Fruit fly (Drosophila melanogaster): ENCODE results near the gene Brd8.

The Brd8 gene

DNA sequence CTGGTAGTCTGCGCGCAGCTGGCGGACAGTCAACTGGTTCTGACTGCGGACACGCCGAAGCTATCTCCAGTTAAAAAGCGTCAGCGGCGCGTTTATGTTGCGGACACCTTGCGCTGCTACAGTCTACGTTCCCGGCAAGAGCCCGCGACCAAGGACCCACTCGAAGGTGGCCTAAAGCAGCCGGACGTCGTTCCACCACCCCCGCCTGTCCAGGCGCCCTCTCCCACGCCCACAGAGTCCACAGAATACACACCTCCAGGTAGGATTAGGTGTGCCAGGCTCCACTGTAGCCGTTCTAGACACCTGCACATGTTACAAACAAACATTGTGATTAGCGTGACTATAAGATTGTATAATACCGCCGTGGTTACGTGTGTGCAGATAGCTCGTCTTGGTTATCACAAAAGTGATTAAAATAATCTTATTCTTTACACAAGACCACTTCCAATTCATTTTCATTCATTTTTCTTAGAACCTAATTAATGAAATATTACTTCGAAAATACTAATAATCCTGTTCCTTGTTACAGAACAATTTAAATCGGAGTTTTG lies 7.3 kb downstream of the Brd8 start:
- TF ChIP-seq Hnf4 (GFP tag; optimal IDR thresholded peaks at IDR 0.05), result no peak
- no peak for TF ChIP-seq Mio (GFP tag; optimal IDR thresholded peaks at IDR 0.05)

- no peak for TF ChIP-seq br (GFP tag; optimal IDR thresholded peaks at IDR 0.05)
- TF ChIP-seq foxo (GFP tag; optimal IDR thresholded peaks at IDR 0.05), result no peak
- TF ChIP-seq lola (GFP tag; optimal IDR thresholded peaks at IDR 0.05), result no peak
Observed at dm6 chr3R:29238623-29239022, 15.3 kb downstream of the Brd8 start, which contains the start of gene CG11951. CG11951 (minus strand) TSS chr3R:29238723.

DNA sequence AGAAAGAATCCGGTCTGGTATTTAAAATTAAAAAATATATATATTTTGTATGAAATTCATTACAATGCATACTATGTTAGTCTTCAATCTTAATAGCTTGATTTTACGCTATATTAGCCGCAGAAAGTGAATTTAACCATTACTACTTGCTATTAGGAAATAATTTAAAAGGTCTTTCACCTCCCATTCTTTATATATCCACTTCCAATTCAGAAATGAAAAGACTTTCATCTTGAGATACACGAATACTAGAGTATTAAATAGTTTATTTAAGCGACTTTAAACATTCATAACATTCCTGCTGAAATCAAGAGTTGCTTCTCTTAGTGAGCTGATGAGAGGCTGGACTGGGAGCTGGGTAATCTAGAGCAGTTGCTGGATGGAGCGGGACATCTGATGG lies 21.4 kb downstream of the Brd8 start, which contains the start of gene CG31445:
Gene CG31445, minus strand, starts transcription at position 101 of the 400 bp plus-strand sequence.
- TF ChIP-seq CrebA (GFP tag; optimal IDR thresholded peaks at IDR 0.05; ENCODE audit: borderline replicate concordance) (no peak), woc (GFP tag; optimal IDR thresholded peaks at IDR 0.05) (no peak), Abd-B (GFP tag; optimal IDR thresholded peaks at IDR 0.05) (no peak), pan (optimal IDR thresholded peaks at IDR 0.05) (no peak), Rel (GFP tag; optimal IDR thresholded peaks at IDR 0.05) (no peak), Rel (tag; optimal IDR thresholded peaks at IDR 0.05) (no peak), jim (GFP tag; optimal IDR thresholded peaks at IDR 0.05) (no peak), Sp1 (GFP tag; optimal IDR thresholded peaks at IDR 0.05) (no peak), Mio (GFP tag; optimal IDR thresholded peaks at IDR 0.05) (no peak), h (GFP tag; optimal IDR thresholded peaks at IDR 0.05) (no peak), Jra (GFP tag; optimal IDR thresholded peaks at IDR 0.05) (no peak), psq (GFP tag; optimal IDR thresholded peaks at IDR 0.05) (no peak)

dm6 chr3R:29250272-29251018 lies 27.2 kb downstream of the Brd8 start, which contains the start of gene SP1029:
SP1029 (minus strand) TSS chr3R:29250451.
- no peak for TF ChIP-seq dmrt93B (GFP tag; optimal IDR thresholded peaks at IDR 0.05)
- no peak for TF ChIP-seq Jra (GFP tag; optimal IDR thresholded peaks at IDR 0.05)
- TF ChIP-seq br (GFP tag; optimal IDR thresholded peaks at IDR 0.05), result no peak
- no peak for TF ChIP-seq fru (GFP tag; optimal IDR thresholded peaks at IDR 0.05)
- no peak for TF ChIP-seq Vsx2 (GFP tag; optimal IDR thresholded peaks at IDR 0.05; ENCODE audit: partially characterized antibody)
- TF ChIP-seq CG9705 (GFP tag; optimal IDR thresholded peaks at IDR 0.05), result no peak
- no peak for TF ChIP-seq woc (GFP tag; optimal IDR thresholded peaks at IDR 0.05)
- no peak for TF ChIP-seq N (GFP tag; optimal IDR thresholded peaks at IDR 0.05)
- TF ChIP-seq h (GFP tag; optimal IDR thresholded peaks at IDR 0.05), result no peak
- no peak for TF ChIP-seq ey (GFP tag; optimal IDR thresholded peaks at IDR 0.05)
- no peak for TF ChIP-seq CrebA (GFP tag; optimal IDR thresholded peaks at IDR 0.05; ENCODE audit: borderline replicate concordance)
- no peak for TF ChIP-seq Abd-B (GFP tag; optimal IDR thresholded peaks at IDR 0.05)
- TF ChIP-seq HLH106 (tag; optimal IDR thresholded peaks at IDR 0.05), result no peak
- TF ChIP-seq tai (GFP tag; optimal IDR thresholded peaks at IDR 0.05), result no peak
- no peak for TF ChIP-seq Rel (GFP tag; optimal IDR thresholded peaks at IDR 0.05)
- no peak for TF ChIP-seq Rel (tag; optimal IDR thresholded peaks at IDR 0.05)
- TF ChIP-seq rgr (GFP tag; optimal IDR thresholded peaks at IDR 0.05), result no peak
- TF ChIP-seq foxo (GFP tag; optimal IDR thresholded peaks at IDR 0.05), result no peak
- TF ChIP-seq brk (GFP tag; optimal IDR thresholded peaks at IDR 0.05), result no peak

DNA sequence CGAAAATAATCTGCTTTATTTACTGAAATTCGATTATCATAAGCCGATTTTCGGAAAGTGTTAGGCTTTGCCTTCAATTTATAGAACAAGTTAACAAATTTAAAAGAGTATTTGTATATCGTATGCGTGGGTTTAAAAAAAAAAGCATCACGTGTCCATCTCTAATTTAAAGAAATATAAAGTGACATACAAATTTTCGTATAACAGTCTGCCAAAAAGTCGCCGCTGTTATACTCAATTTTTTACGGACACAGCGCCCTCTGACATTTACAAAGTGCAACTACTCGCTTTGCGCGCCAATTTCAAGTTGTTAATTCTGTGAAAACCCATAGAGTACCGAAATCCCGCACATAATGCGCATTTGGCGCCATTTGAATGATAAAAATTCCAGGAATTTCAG lies 28.1 kb downstream of the Brd8 start:
- TF ChIP-seq Abd-B (GFP tag; optimal IDR thresholded peaks at IDR 0.05) (no peak), ey (GFP tag; optimal IDR thresholded peaks at IDR 0.05) (no peak), tai (GFP tag; optimal IDR thresholded peaks at IDR 0.05) (no peak), Myc (optimal IDR thresholded peaks at IDR 0.05) (peak; percentile 79), CrebA (GFP tag; optimal IDR thresholded peaks at IDR 0.05; ENCODE audit: borderline replicate concordance) (no peak), lola (GFP tag; optimal IDR thresholded peaks at IDR 0.05) (no peak), CG32264 (GFP tag; optimal IDR thresholded peaks at IDR 0.05) (no peak), Rel (GFP tag; optimal IDR thresholded peaks at IDR 0.05) (no peak), Rel (tag; optimal IDR thresholded peaks at IDR 0.05) (peak; percentile 50), brk (GFP tag; optimal IDR thresholded peaks at IDR 0.05) (peak; percentile 3), br (GFP tag; optimal IDR thresholded peaks at IDR 0.05) (peak; percentile 19), Hr83 (GFP tag; optimal IDR thresholded peaks at IDR 0.05; ENCODE audit: poor library complexity, severe bottlenecking) (peak; percentile 61), pan (optimal IDR thresholded peaks at IDR 0.05) (no peak), Hnf4 (GFP tag; optimal IDR thresholded peaks at IDR 0.05) (no peak), Dif (GFP tag; optimal IDR thresholded peaks at IDR 0.05; ENCODE audit: partially characterized antibody) (no peak), dsf (GFP tag; optimal IDR thresholded peaks at IDR 0.05; ENCODE audit: borderline replicate concordance) (no peak), dmrt93B (GFP tag; optimal IDR thresholded peaks at IDR 0.05) (no peak), foxo (GFP tag; optimal IDR thresholded peaks at IDR 0.05) (no peak), GATAd (GFP tag; optimal IDR thresholded peaks at IDR 0.05) (no peak), woc (GFP tag; optimal IDR thresholded peaks at IDR 0.05) (peak; percentile 40), dl (GFP tag; optimal IDR thresholded peaks at IDR 0.05; ENCODE audit: insufficient read depth in 1 of 2, partially characterized antibody in 2 of 2) (no peak), HLH106 (tag; optimal IDR thresholded peaks at IDR 0.05) (no peak), N (GFP tag; optimal IDR thresholded peaks at IDR 0.05) (no peak), Jra (GFP tag; optimal IDR thresholded peaks at IDR 0.05) (no peak), Vsx2 (GFP tag; optimal IDR thresholded peaks at IDR 0.05; ENCODE audit: partially characterized antibody) (peak; percentile 31), usp (GFP tag; optimal IDR thresholded peaks at IDR 0.05) (no peak), sage (GFP tag; optimal IDR thresholded peaks at IDR 0.05) (no peak), OdsH (GFP tag; optimal IDR thresholded peaks at IDR 0.05) (peak; percentile 50), jim (GFP tag; optimal IDR thresholded peaks at IDR 0.05) (no peak), psq (GFP tag; optimal IDR thresholded peaks at IDR 0.05) (no peak), Hr78 (GFP tag; optimal IDR thresholded peaks at IDR 0.05) (no peak)
